Fruit fly (Drosophila melanogaster): ENCODE results near the gene CG4281.

Gene CG4281

dm6 chrX:2041312-2041918, 23.5 kb downstream of the CG4281 start, which contains the start of gene CG4313 (continued):
- TF ChIP-seq Med (GFP tag) (peak; percentile 95), chm (GFP tag; IDR thresholded peaks at IDR 0.05) (no peak), CG18619 (GFP tag; optimal IDR thresholded peaks at IDR 0.05) (peak; percentile 60), CG10209 (GFP tag; optimal IDR thresholded peaks at IDR 0.05) (peak; percentile 67), HLH54F (GFP tag; optimal IDR thresholded peaks at IDR 0.05) (peak; percentile 75), Doc3 (GFP tag; IDR thresholded peaks at IDR 0.05; ENCODE audit: partially characterized antibody) (peak; percentile 92), Ravus (GFP tag; IDR thresholded peaks at IDR 0.05) (no peak), Rfx (GFP tag; IDR thresholded peaks at IDR 0.05) (peak; percentile 85), CG10543 (GFP tag; optimal IDR thresholded peaks at IDR 0.05) (peak; percentile 82), HLH4C (GFP tag; IDR thresholded peaks at IDR 0.05; ENCODE audit: partially characterized antibody) (peak; percentile 82), CG7839 (tag; optimal IDR thresholded peaks at IDR 0.05) (peak; percentile 74), tio (GFP tag; optimal IDR thresholded peaks at IDR 0.05) (peak; percentile 26), gt (GFP tag; IDR thresholded peaks at IDR 0.05) (0 out of 2 replicates have a peak, but pooled peaks have one; percentile 54), pfk (GFP tag; optimal IDR thresholded peaks at IDR 0.05) (no peak), PHDP (tag; optimal IDR thresholded peaks at IDR 0.05) (peak; percentile 52), CG42726 (GFP tag; IDR thresholded peaks at IDR 0.05; ENCODE audit: partially characterized antibody) (peak; percentile 35; the same call in 1 of the 2 replicates), CkIIα-i1 (GFP tag; IDR thresholded peaks at IDR 0.05) (no peak), seq (GFP tag; IDR thresholded peaks at IDR 0.05) (peak; percentile 30; the same call in 1 of the 2 replicates), nau (GFP tag; optimal IDR thresholded peaks at IDR 0.05) (peak; percentile 6), CG10959 (GFP tag; IDR thresholded peaks at IDR 0.05) (no peak; the same call in 1 of the 2 replicates), CG18011 (GFP tag; optimal IDR thresholded peaks at IDR 0.05) (peak; percentile 53), btn (GFP tag; optimal IDR thresholded peaks at IDR 0.05) (no peak), CG6854 (GFP tag; optimal IDR thresholded peaks at IDR 0.05) (no peak), CTCF (GFP tag; optimal IDR thresholded peaks at IDR 0.05) (no peak), TFAM (GFP tag; optimal IDR thresholded peaks at IDR 0.05) (no peak), CG3838 (GFP tag; optimal IDR thresholded peaks at IDR 0.05) (no peak), CG32767 (GFP tag; IDR thresholded peaks at IDR 0.05) (no peak), klu (GFP tag; IDR thresholded peaks at IDR 0.05) (peak; percentile 73), CG4820 (GFP tag; optimal IDR thresholded peaks at IDR 0.05) (peak; percentile 65), CG7745 (tag; optimal IDR thresholded peaks at IDR 0.05) (no peak), ap (GFP tag; IDR thresholded peaks at IDR 0.05) (peak; percentile 46), CG8765 (GFP tag; IDR thresholded peaks at IDR 0.05) (peak; percentile 46; the same call in 1 of the 2 replicates), tap (tag; optimal IDR thresholded peaks at IDR 0.05) (peak; percentile 48), twi (tag; optimal IDR thresholded peaks at IDR 0.05) (peak; percentile 49), CG8944 (GFP tag; optimal IDR thresholded peaks at IDR 0.05) (peak; percentile 60), Scr (GFP tag; IDR thresholded peaks at IDR 0.05; ENCODE audit: partially characterized antibody) (peak; percentile 94), repo (GFP tag; optimal IDR thresholded peaks at IDR 0.05) (peak; percentile 52), CG8290 (GFP tag; optimal IDR thresholded peaks at IDR 0.05) (peak; percentile 73), CG8290 (tag; optimal IDR thresholded peaks at IDR 0.05) (peak in 1 of 2 experiments; percentile 87), pnt (GFP tag; optimal IDR thresholded peaks at IDR 0.05) (peak; percentile 57), CG6689 (GFP tag; IDR thresholded peaks at IDR 0.05) (peak; percentile 67), tna (GFP tag; IDR thresholded peaks at IDR 0.05; ENCODE audit: partially characterized antibody) (peak; percentile 71; the same call in 1 of the 2 replicates), ash1 (GFP tag; optimal IDR thresholded peaks at IDR 0.05) (no peak), CG15011 (GFP tag; optimal IDR thresholded peaks at IDR 0.05) (no peak), pzg (GFP tag; optimal IDR thresholded peaks at IDR 0.05) (peak; percentile 42), CG13894 (tag; optimal IDR thresholded peaks at IDR 0.05) (peak; percentile 60), CG32772 (GFP tag; IDR thresholded peaks at IDR 0.05) (peak; percentile 71), CG18764 (GFP tag; optimal IDR thresholded peaks at IDR 0.05) (peak; percentile 12), eyg (GFP tag; optimal IDR thresholded peaks at IDR 0.05) (peak; percentile 44), CG11696 (GFP tag; IDR thresholded peaks at IDR 0.05) (no peak), ttk (GFP tag; IDR thresholded peaks at IDR 0.05) (peak; percentile 62)
